Worm (Caenorhabditis elegans) whole organism, L1 larva: Measurements from ENCODE around the gene pgp-8.
A peak's percentile ranks its signal among the peaks of the same experiment; 100 is the strongest.

Source experiments
- blmp-1 ChIP-seq: fragments of 150-350 bp; optimal IDR thresholded peaks from 2 replicates; lab custom pipeline; 2014; ENCODE audit warnings: missing biosample characterization, missing genetic modification characterization
- ceh-82 ChIP-seq, 3 experiments: fragments of 150-350 bp in 1 of 3; sonication (generic microtip) in 2 of 3; optimal IDR thresholded peaks; 2 replicates each; lab custom pipeline; 2014 to 2017; ENCODE audit warnings: missing biosample characterization in 3 of 3, missing genetic modification characterization in 3 of 3
- dsc-1 ChIP-seq: sonication (generic microtip); optimal IDR thresholded peaks from 2 replicates; lab custom pipeline; 2016; ENCODE audit warnings: mild to moderate bottlenecking, missing genetic modification characterization, missing compliant biosample characterization
- efl-1 ChIP-seq, 4 experiments: fragments of 150-350 bp; optimal IDR thresholded peaks in 3 of 4; peaks in 1 of 4; 1 replicate in 1 of 4; 2 replicates in 3 of 4; lab custom pipeline; 2014; ENCODE audit warnings: missing biosample characterization in 2 of 4, missing genetic modification characterization in 2 of 4, missing genetic modification reagents in 2 of 4
- egl-13 ChIP-seq: sonication (generic microtip); optimal IDR thresholded peaks from 2 replicates; lab custom pipeline; 2016; ENCODE audit warnings: missing genotype, missing genetic modification reagents, missing genetic modification characterization, missing compliant biosample characterization
- elt-2 ChIP-seq: sonication (generic microtip); optimal IDR thresholded peaks from 2 replicates; lab custom pipeline; 2016; ENCODE audit warnings: missing genetic modification characterization, mild to moderate bottlenecking, inconsistent platforms, missing compliant biosample characterization, missing genetic modification reagents
- elt-3 ChIP-seq, 6 experiments: fragments of 150-350 bp in 1 of 6; sonication (generic microtip); optimal IDR thresholded peaks; 2 replicates each; lab custom pipeline; 2017 to 2018; ENCODE audit warnings: missing biosample characterization in 6 of 6, missing genetic modification characterization in 6 of 6, inconsistent platforms in 1 of 6
- fkh-8 ChIP-seq: sonication (generic microtip); optimal IDR thresholded peaks from 2 replicates; lab custom pipeline; 2016; ENCODE audit warnings: mild to moderate bottlenecking, missing genetic modification characterization, missing compliant biosample characterization
- fos-1 ChIP-seq: fragments of 150-350 bp; optimal IDR thresholded peaks from 2 replicates; lab custom pipeline; 2014; ENCODE audit warnings: missing biosample characterization, missing genetic modification characterization
- hlh-17 ChIP-seq: fragments of 200-800 bp; sonication (Bioruptor generic); optimal IDR thresholded peaks from 2 replicates; lab custom pipeline; 2018; ENCODE audit warnings: missing genetic modification characterization, mild to moderate bottlenecking, missing compliant biosample characterization, moderate library complexity, borderline replicate concordance
- hlh-4 ChIP-seq: sonication (generic microtip); optimal IDR thresholded peaks from 2 replicates; lab custom pipeline; 2016; ENCODE audit warnings: mild to moderate bottlenecking, missing genetic modification characterization, missing compliant biosample characterization
- hpl-2 ChIP-seq: fragments of 150-350 bp; optimal IDR thresholded peaks from 2 replicates; lab custom pipeline; 2014; ENCODE audit warnings: missing biosample characterization, missing genetic modification reagents, missing genetic modification characterization
- lin-39 ChIP-seq: fragments of 150-350 bp; optimal IDR thresholded peaks from 2 replicates; lab custom pipeline; 2014; ENCODE audit warnings: missing biosample characterization, missing genetic modification reagents, missing genetic modification characterization
- lir-3 ChIP-seq: sonication (generic microtip); optimal IDR thresholded peaks from 2 replicates; lab custom pipeline; 2016; ENCODE audit warnings: mild to moderate bottlenecking, missing genetic modification characterization, moderate library complexity, missing compliant biosample characterization; ENCODE audit not compliant: poor library complexity
- nhr-12 ChIP-seq: sonication (generic microtip); optimal IDR thresholded peaks from 2 replicates; lab custom pipeline; 2017; ENCODE audit warnings: missing biosample characterization, missing genetic modification characterization
- nhr-20 ChIP-seq: sonication (generic microtip); optimal IDR thresholded peaks from 2 replicates; lab custom pipeline; 2016; ENCODE audit warnings: mild to moderate bottlenecking, missing genetic modification characterization, missing compliant biosample characterization
- nhr-237 ChIP-seq: fragments of 150-350 bp; optimal IDR thresholded peaks from 2 replicates; lab custom pipeline; 2014; ENCODE audit warnings: missing biosample characterization, missing genetic modification characterization
- nhr-28 ChIP-seq: fragments of 150-350 bp; optimal IDR thresholded peaks from 2 replicates; lab custom pipeline; 2014; ENCODE audit warnings: missing biosample characterization, missing genetic modification characterization
- nhr-85 ChIP-seq: sonication (generic microtip); peaks from one replicate; lab custom pipeline; 2016; ENCODE audit warnings: missing genetic modification characterization, inconsistent platforms, missing compliant biosample characterization
- nhr-90 ChIP-seq: sonication (generic microtip); optimal IDR thresholded peaks from 2 replicates; lab custom pipeline; 2016; ENCODE audit warnings: mild to moderate bottlenecking, missing genetic modification characterization, missing compliant biosample characterization; ENCODE audit not compliant: poor library complexity
- pax-3 ChIP-seq: fragments of 200-800 bp; sonication (Bioruptor generic); optimal IDR thresholded peaks from 2 replicates; lab custom pipeline; 2018; ENCODE audit warnings: mild to moderate bottlenecking, missing genetic modification characterization, moderate library complexity, missing compliant biosample characterization
- skn-1 ChIP-seq: fragments of 150-350 bp; optimal IDR thresholded peaks from 2 replicates; lab custom pipeline; 2014; ENCODE audit warnings: missing biosample characterization, missing genetic modification characterization
- snpc-4 ChIP-seq: fragments of 150-350 bp; optimal IDR thresholded peaks from 2 replicates; lab custom pipeline; 2014; ENCODE audit warnings: missing biosample characterization, missing genetic modification characterization
- snu-23 ChIP-seq: sonication (generic microtip); optimal IDR thresholded peaks from 2 replicates; lab custom pipeline; 2016; ENCODE audit warnings: missing genetic modification characterization, missing compliant biosample characterization
- sox-4 ChIP-seq: sonication (generic microtip); optimal IDR thresholded peaks from 2 replicates; lab custom pipeline; 2016; ENCODE audit warnings: missing genetic modification characterization, missing compliant biosample characterization
- sup-37 ChIP-seq: fragments of 200-800 bp; sonication (Bioruptor generic); optimal IDR thresholded peaks from 2 replicates; lab custom pipeline; 2018; ENCODE audit warnings: mild to moderate bottlenecking, missing genetic modification characterization, missing compliant biosample characterization
- swsn-7 ChIP-seq: sonication (generic microtip); optimal IDR thresholded peaks from 2 replicates; lab custom pipeline; 2016; ENCODE audit warnings: missing genetic modification characterization, missing compliant biosample characterization
- tbx-2 ChIP-seq: sonication (generic microtip); optimal IDR thresholded peaks from 2 replicates; lab custom pipeline; 2016; ENCODE audit warnings: missing genetic modification characterization, missing compliant biosample characterization
- unc-130 ChIP-seq: fragments of 150-350 bp; optimal IDR thresholded peaks from 2 replicates; lab custom pipeline; 2017; ENCODE audit warnings: missing biosample characterization, missing genetic modification characterization, inconsistent platforms
- unc-30 ChIP-seq: sonication (generic microtip); optimal IDR thresholded peaks from 2 replicates; lab custom pipeline; 2017; ENCODE audit warnings: missing biosample characterization, missing genetic modification characterization
- unc-62 ChIP-seq: fragments of 150-350 bp; optimal IDR thresholded peaks from 2 replicates; lab custom pipeline; 2014; ENCODE audit warnings: missing biosample characterization, missing genetic modification reagents, missing genetic modification characterization
- unc-98 ChIP-seq: fragments of 200-800 bp; sonication (Bioruptor generic); IDR thresholded peaks from 2 replicates; pipeline ENCODE4 v1.3.6; 2022; ENCODE audit warnings: missing genetic modification characterization, missing compliant biosample characterization
- xbp-1 ChIP-seq: sonication (generic microtip); optimal IDR thresholded peaks from 2 replicates; lab custom pipeline; 2016; ENCODE audit warnings: missing genetic modification characterization, missing compliant biosample characterization

The pgp-8 gene

ce11 chrX:10880509-10880908 lies 16.3 kb upstream of the pgp-8 start, which contains the start of gene T21E8.4:
T21E8.4 (plus strand) TSS chrX:10880809.
- no peak for TF ChIP-seq unc-30
- TF ChIP-seq sup-37 (GFP tag; lab: Kevin White, UChicago), result no peak

DNA sequence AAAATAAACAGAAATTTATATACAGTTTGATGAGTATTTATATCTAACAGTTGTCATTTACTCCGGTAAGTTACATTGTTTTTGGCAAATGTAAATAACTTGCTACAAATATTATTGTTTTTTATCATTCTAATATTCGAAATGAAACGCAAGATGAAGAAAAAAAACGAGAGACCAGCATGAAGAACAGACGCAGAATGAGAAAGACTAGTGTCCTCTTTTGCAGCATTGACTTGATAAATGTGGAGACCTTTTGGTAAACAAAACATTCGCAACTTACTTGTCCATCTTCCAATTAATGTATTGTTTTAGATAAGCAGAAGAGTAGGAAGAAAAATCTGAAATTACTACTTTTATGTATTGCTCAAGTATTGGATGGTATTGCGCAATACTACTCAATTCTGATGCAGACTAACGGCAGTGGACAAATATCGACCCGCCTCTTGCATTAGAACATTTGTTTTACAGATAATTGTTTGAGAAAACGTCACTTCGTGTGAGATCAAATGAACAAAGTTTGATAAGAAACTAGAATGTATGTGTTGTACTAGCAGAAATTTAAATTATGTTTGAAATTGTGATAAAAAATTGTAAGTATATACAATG lies 13.0 kb upstream of the pgp-8 start, which contains the start of gene pgp-6:
Gene pgp-6, minus strand, starts transcription at position 288 of the 606 bp plus-strand sequence.
- TF ChIP-seq egl-13, result no peak
- peak; percentile 77 for TF ChIP-seq skn-1
- no peak for TF ChIP-seq efl-1 (optimal IDR thresholded peaks at IDR 0.05; lab: Kevin White, UChicago)
- TF ChIP-seq efl-1 (GFP tag; optimal IDR thresholded peaks at IDR 0.05 in 1 of 2; lab: Kevin White, UChicago), result peak in 1 of 2 experiments; percentile 41
- TF ChIP-seq nhr-12 (tag; lab: Kevin White, UChicago), result no peak
- no peak for TF ChIP-seq lin-39 (tag; lab: Kevin White, UChicago)
- TF ChIP-seq nhr-20 (tag; lab: Kevin White, UChicago), result peak; percentile 44
- no peak for TF ChIP-seq fkh-8 (tag; lab: Kevin White, UChicago)
- TF ChIP-seq snpc-4 (tag; lab: Kevin White, UChicago), result no peak
- TF ChIP-seq nhr-85, result peak; percentile 65
- TF ChIP-seq sox-4 (tag; lab: Kevin White, UChicago), result no peak
- TF ChIP-seq unc-98 (GFP tag; lab: Robert Waterston, UW), result no peak
- no peak for TF ChIP-seq unc-130
- TF ChIP-seq hpl-2 (GFP tag; lab: Kevin White, UChicago), result no peak
- TF ChIP-seq elt-2, result peak; percentile 71

DNA sequence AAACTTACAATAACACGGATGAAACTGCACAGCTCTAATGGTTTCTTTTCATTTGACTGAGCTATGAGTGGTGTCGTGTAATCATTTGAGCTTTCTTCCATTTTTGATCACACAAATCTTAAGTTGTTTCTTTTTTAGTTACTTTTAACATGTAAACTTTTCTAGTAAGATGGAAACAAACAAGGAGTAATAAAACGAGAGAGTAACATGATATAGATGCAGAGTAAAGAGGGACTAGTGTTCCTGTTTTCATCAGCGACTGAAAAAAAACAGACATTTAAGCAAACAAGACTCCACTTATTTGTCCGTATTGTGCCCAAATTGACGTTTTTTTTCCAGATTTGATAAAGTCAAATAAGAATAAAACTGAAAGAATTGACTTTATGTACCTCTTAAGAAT lies 5.9 kb upstream of the pgp-8 start, which contains the start of gene pgp-7:
Gene pgp-7, minus strand, starts transcription at position 101 of the 400 bp plus-strand sequence.
- TF ChIP-seq nhr-237 (tag; lab: Kevin White, UChicago) (no peak), pax-3 (tag; lab: Kevin White, UChicago) (no peak), elt-3 (tag; optimal IDR thresholded peaks at IDR 0.05; lab: Kevin White, UChicago) (no peak), efl-1 (optimal IDR thresholded peaks at IDR 0.05; lab: Kevin White, UChicago) (no peak), efl-1 (GFP tag; optimal IDR thresholded peaks at IDR 0.05 in 1 of 2; lab: Kevin White, UChicago) (peak in 1 of 2 experiments; percentile 10)

ce11 chrX:10862582-10862981 lies 1.6 kb downstream of the pgp-8 start:
- TF ChIP-seq snpc-4 (tag; lab: Kevin White, UChicago) (no peak), lir-3 (no peak), efl-1 (optimal IDR thresholded peaks at IDR 0.05; lab: Kevin White, UChicago) (no peak), efl-1 (GFP tag; optimal IDR thresholded peaks at IDR 0.05 in 1 of 2; lab: Kevin White, UChicago) (no peak), snu-23 (GFP tag; lab: Kevin White, UChicago) (no peak), tbx-2 (tag; lab: Kevin White, UChicago) (no peak), hlh-4 (tag; lab: Kevin White, UChicago) (no peak), xbp-1 (tag; lab: Kevin White, UChicago) (no peak), ceh-82 (tag; optimal IDR thresholded peaks at IDR 0.05; lab: Kevin White, UChicago) (no peak), dsc-1 (tag; lab: Kevin White, UChicago) (no peak), unc-62 (no peak), blmp-1 (no peak), nhr-90 (no peak), nhr-28 (tag; lab: Kevin White, UChicago) (no peak), swsn-7 (tag; lab: Kevin White, UChicago) (no peak), hlh-17 (no peak), fos-1 (no peak)

DNA sequence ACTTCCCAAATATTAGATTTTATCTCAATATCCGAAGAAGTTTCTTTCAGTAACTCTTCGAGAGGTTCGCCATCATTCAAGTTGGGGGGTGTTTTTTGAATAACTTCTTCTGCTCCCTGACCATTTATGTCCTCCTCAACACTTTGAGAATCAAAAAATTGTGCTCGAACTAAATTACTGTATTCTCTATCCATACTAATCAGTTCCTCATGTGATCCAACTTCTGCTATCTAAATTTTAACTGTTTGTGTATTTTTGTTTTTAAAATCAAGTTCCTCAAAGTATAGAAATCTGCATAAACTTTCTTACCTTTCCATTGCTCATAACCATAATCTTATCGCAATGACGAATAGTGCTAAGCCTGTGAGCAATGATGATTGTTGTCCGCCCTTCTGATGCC lies 2.5 kb downstream of the pgp-8 start:
- TF ChIP-seq hlh-17 (no peak), efl-1 (optimal IDR thresholded peaks at IDR 0.05; lab: Kevin White, UChicago) (no peak), efl-1 (GFP tag; optimal IDR thresholded peaks at IDR 0.05 in 1 of 2; lab: Kevin White, UChicago) (peak in 1 of 2 experiments; percentile 33)
- TF ChIP-seq, all 84 proteins: peak for 1
